Worm (Caenorhabditis elegans): ENCODE data around the gene tceb-3.

The tceb-3 gene

ce11 chrII:10964748-10965147 is 17.5 kb upstream of the tceb-3 start:
- no peak for TF ChIP-seq sup-37 (GFP tag; optimal IDR thresholded peaks at IDR 0.05)
- TF ChIP-seq lin-14 (GFP tag; optimal IDR thresholded peaks at IDR 0.05) = peak; percentile 6

ce11 chrII:10959676-10960075 is 12.5 kb upstream of the tceb-3 start:
- TF ChIP-seq unc-98 (GFP tag; IDR thresholded peaks at IDR 0.05) = no peak
- peak; percentile 69 for TF ChIP-seq blmp-1 (tag; optimal IDR thresholded peaks at IDR 0.05)

- TF ChIP-seq dpl-1 (GFP tag; optimal IDR thresholded peaks at IDR 0.05) = no peak
- TF ChIP-seq ceh-82 (tag; optimal IDR thresholded peaks at IDR 0.05) = no peak
- TF ChIP-seq efl-1 (optimal IDR thresholded peaks at IDR 0.05) = no peak
- no peak for TF ChIP-seq efl-1 (GFP tag; optimal IDR thresholded peaks at IDR 0.05 in 1 of 2)
- TF ChIP-seq sox-4 (tag; optimal IDR thresholded peaks at IDR 0.05) = no peak
- TF ChIP-seq unc-86 (tag; optimal IDR thresholded peaks at IDR 0.05) = no peak
- TF ChIP-seq sptf-1 (tag; optimal IDR thresholded peaks at IDR 0.05) = no peak
These were observed 11.9 kb upstream of the tceb-3 start for ce11 chrII:10959138-10959537.

ce11 chrII:10956793-10957192 is 9.6 kb upstream of the tceb-3 start, which contains the start of gene R03D7.8:
Gene R03D7.8, minus strand, starts transcription at chrII:10956893.
- TF ChIP-seq sup-37 (GFP tag; optimal IDR thresholded peaks at IDR 0.05) (no peak), pax-3 (tag; optimal IDR thresholded peaks at IDR 0.05) (no peak), unc-62 (GFP tag; optimal IDR thresholded peaks at IDR 0.05) (no peak)

ce11 chrII:10955114-10955513 is 7.9 kb upstream of the tceb-3 start:
- no peak for TF ChIP-seq fkh-8 (tag; optimal IDR thresholded peaks at IDR 0.05)
- no peak for TF ChIP-seq egl-13 (tag; optimal IDR thresholded peaks at IDR 0.05)
- TF ChIP-seq nhr-85 (tag) = no peak
- TF ChIP-seq ceh-88 (GFP tag; IDR thresholded peaks at IDR 0.05) = no peak
- TF ChIP-seq nhr-20 (tag; optimal IDR thresholded peaks at IDR 0.05) = no peak
- no peak for TF ChIP-seq nhr-71 (tag; optimal IDR thresholded peaks at IDR 0.05)
- no peak for TF ChIP-seq nhr-90 (tag; optimal IDR thresholded peaks at IDR 0.05; ENCODE audit: poor library complexity)
- no peak for TF ChIP-seq hlh-17 (GFP tag; optimal IDR thresholded peaks at IDR 0.05; ENCODE audit: borderline replicate concordance)
- TF ChIP-seq zag-1 (tag; optimal IDR thresholded peaks at IDR 0.05) = no peak
- TF ChIP-seq fos-1 (tag; optimal IDR thresholded peaks at IDR 0.05) = no peak
- no peak for TF ChIP-seq zip-4 (GFP tag; optimal IDR thresholded peaks at IDR 0.05)

- TF ChIP-seq fkh-4 (tag; optimal IDR thresholded peaks at IDR 0.05; ENCODE audit: borderline replicate concordance) = no peak
- TF ChIP-seq nhr-20 (tag; optimal IDR thresholded peaks at IDR 0.05) = no peak
- no peak for TF ChIP-seq egl-13 (tag; optimal IDR thresholded peaks at IDR 0.05)
- no peak for TF ChIP-seq zip-4 (GFP tag; optimal IDR thresholded peaks at IDR 0.05)
- TF ChIP-seq unc-30 (tag; optimal IDR thresholded peaks at IDR 0.05) = no peak
- no peak for TF ChIP-seq swsn-7 (tag; optimal IDR thresholded peaks at IDR 0.05)
- no peak for TF ChIP-seq ceh-88 (GFP tag; IDR thresholded peaks at IDR 0.05)
- no peak for TF ChIP-seq hlh-4 (tag; optimal IDR thresholded peaks at IDR 0.05)
- no peak for TF ChIP-seq nhr-12 (tag; optimal IDR thresholded peaks at IDR 0.05)
- TF ChIP-seq mef-2 (tag; optimal IDR thresholded peaks at IDR 0.05) = no peak
- TF ChIP-seq Y116A8C.19 (tag; optimal IDR thresholded peaks at IDR 0.05; ENCODE audit: borderline replicate concordance) = no peak
These were observed 5.8 kb upstream of the tceb-3 start, which contains the start of gene nos-1 for ce11 chrII:10953065-10953464. Gene nos-1, minus strand, starts transcription at chrII:10953165.

- TF ChIP-seq nhr-19 (GFP tag; conservative IDR thresholded peaks at IDR 0.05) (peak; percentile 19; the same call in 1 of the 2 replicates), tlp-1 (tag; optimal IDR thresholded peaks at IDR 0.05) (no peak), ceh-88 (GFP tag; IDR thresholded peaks at IDR 0.05) (no peak), dpl-1 (GFP tag; optimal IDR thresholded peaks at IDR 0.05) (peak; percentile 15 to 28 (median 18)), tbx-2 (tag; optimal IDR thresholded peaks at IDR 0.05) (peak; percentile 44), lin-14 (GFP tag; optimal IDR thresholded peaks at IDR 0.05) (peak; percentile 91), ceh-82 (tag; optimal IDR thresholded peaks at IDR 0.05) (peak; percentile 10 to 50 (median 29)), nhr-85 (tag) (peak; percentile 84), grh-1 (GFP tag; IDR thresholded peaks at IDR 0.05) (no peak), nhr-11 (tag; optimal IDR thresholded peaks at IDR 0.05) (peak; percentile 40), C04F5.9 (tag; optimal IDR thresholded peaks at IDR 0.05) (no peak), mdl-1 (tag; optimal IDR thresholded peaks at IDR 0.05) (peak in 1 of 2 experiments; percentile 9), nhr-77 (tag; optimal IDR thresholded peaks at IDR 0.05) (peak; percentile 54), efl-1 (optimal IDR thresholded peaks at IDR 0.05) (peak; percentile 51 to 59), efl-1 (GFP tag; optimal IDR thresholded peaks at IDR 0.05 in 1 of 2) (peak; percentile 50 to 91), snu-23 (GFP tag; optimal IDR thresholded peaks at IDR 0.05) (peak; percentile 67), mep-1 (tag; optimal IDR thresholded peaks at IDR 0.05) (peak; percentile 55)
These were observed 3.0 kb upstream of the tceb-3 start, which contains the start of gene gst-5 for ce11 chrII:10950107-10950679. Gene gst-5, plus strand, starts transcription at chrII:10950352.
